Worm (Caenorhabditis elegans) whole organism, L2 larva: Measurements from ENCODE around the gene zipt-13.

ENCODE experiments used
- aly-2 ChIP-seq: fragments of 150-350 bp; optimal IDR thresholded peaks from 2 replicates; lab custom pipeline; 2014; ENCODE audit warnings: missing biosample characterization, missing genetic modification characterization
- ama-1 ChIP-seq: fragments of 150-350 bp; optimal IDR thresholded peaks from 2 replicates; lab custom pipeline; 2018; ENCODE audit warnings: inconsistent platforms
- lin-39 ChIP-seq: fragments of 150-350 bp; optimal IDR thresholded peaks from 2 replicates; lab custom pipeline; 2014; ENCODE audit warnings: missing biosample characterization, missing genetic modification reagents, missing genetic modification characterization
- mbf-1 ChIP-seq: sonication (generic microtip); optimal IDR thresholded peaks from 2 replicates; lab custom pipeline; 2017; ENCODE audit warnings: missing biosample characterization, missing genetic modification characterization
- nhr-12 ChIP-seq: fragments of 150-350 bp; optimal IDR thresholded peaks from 2 replicates; lab custom pipeline; 2014; ENCODE audit warnings: missing biosample characterization, missing genetic modification characterization
- nhr-237 ChIP-seq: fragments of 150-350 bp; optimal IDR thresholded peaks from 2 replicates; lab custom pipeline; 2014; ENCODE audit warnings: missing biosample characterization, missing genetic modification characterization
- nhr-25 ChIP-seq: fragments of 150-350 bp; sonication (generic microtip); optimal IDR thresholded peaks from 3 replicates; lab custom pipeline; 2014; ENCODE audit warnings: missing biosample characterization, missing genetic modification characterization
- nhr-77 ChIP-seq: fragments of 150-350 bp; optimal IDR thresholded peaks from 2 replicates; lab custom pipeline; 2014; ENCODE audit warnings: missing biosample characterization, missing genetic modification characterization
- skn-1 ChIP-seq: sonication (generic microtip); optimal IDR thresholded peaks from 2 replicates; lab custom pipeline; 2017; ENCODE audit warnings: missing biosample characterization, missing genetic modification characterization
- snpc-4 ChIP-seq: fragments of 150-350 bp; optimal IDR thresholded peaks from 2 replicates; lab custom pipeline; 2014; ENCODE audit warnings: missing biosample characterization, missing genetic modification characterization
- ztf-11 ChIP-seq: sonication (generic microtip); optimal IDR thresholded peaks from 2 replicates; lab custom pipeline; 2017; ENCODE audit warnings: missing biosample characterization, missing genetic modification characterization

ce11 chrX:10189805-10190204 lies 46.9 kb downstream of the zipt-13 start:
- no peak for TF ChIP-seq nhr-77 (tag; lab: Kevin White, UChicago)
- no peak for TF ChIP-seq ztf-11 (tag; lab: Kevin White, UChicago)
- no peak for TF ChIP-seq nhr-12
- TF ChIP-seq ama-1 (lab: Kevin White, UChicago): no peak
- no peak for TF ChIP-seq skn-1 (tag; lab: Kevin White, UChicago)
- TF ChIP-seq aly-2 (tag; lab: Kevin White, UChicago): no peak
- no peak for TF ChIP-seq nhr-237 (tag; lab: Kevin White, UChicago)
- no peak for TF ChIP-seq snpc-4 (tag; lab: Kevin White, UChicago)
- no peak for TF ChIP-seq lin-39 (tag; lab: Kevin White, UChicago)
- TF ChIP-seq mbf-1 (tag; lab: Kevin White, UChicago): no peak
- TF ChIP-seq nhr-25 (tag; lab: Kevin White, UChicago): peak; percentile 32
